Worm (Caenorhabditis elegans): ENCODE results near the gene fipr-11.

fipr-11 gene

DNA sequence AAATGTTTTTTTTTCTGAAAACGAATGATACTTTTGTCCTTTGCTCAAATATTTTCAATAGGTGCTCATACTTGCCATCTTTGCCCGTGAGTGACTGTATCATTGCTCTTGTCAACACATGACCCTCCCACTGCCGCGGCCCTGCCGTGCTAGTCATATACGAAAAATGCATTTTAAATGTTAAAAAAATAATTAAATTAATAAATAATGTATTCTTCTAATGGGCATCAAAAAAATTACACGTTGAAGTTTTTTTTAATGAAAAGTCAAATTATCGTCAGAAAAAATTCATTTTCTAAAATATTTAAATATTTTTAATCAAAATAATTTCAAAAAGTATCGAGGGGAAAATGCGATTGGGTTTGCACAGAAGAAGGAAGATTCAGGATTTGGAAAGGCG lies 16.5 kb upstream of the fipr-11 start, which contains the start of gene C50H2.7 (continued):
- no peak for TF ChIP-seq madf-8 (GFP tag; conservative IDR thresholded peaks at IDR 0.05)
- no peak for TF ChIP-seq egl-18 (GFP tag; IDR thresholded peaks at IDR 0.05)
- no peak for TF ChIP-seq dpff-1 (tag; optimal IDR thresholded peaks at IDR 0.05)
- TF ChIP-seq lin-26 (GFP tag; IDR thresholded peaks at IDR 0.05) = no peak
- TF ChIP-seq F33H1.4 (GFP tag; IDR thresholded peaks at IDR 0.05) = no peak
- TF ChIP-seq zfh-2 (GFP tag; conservative IDR thresholded peaks at IDR 0.05) = no peak

DNA sequence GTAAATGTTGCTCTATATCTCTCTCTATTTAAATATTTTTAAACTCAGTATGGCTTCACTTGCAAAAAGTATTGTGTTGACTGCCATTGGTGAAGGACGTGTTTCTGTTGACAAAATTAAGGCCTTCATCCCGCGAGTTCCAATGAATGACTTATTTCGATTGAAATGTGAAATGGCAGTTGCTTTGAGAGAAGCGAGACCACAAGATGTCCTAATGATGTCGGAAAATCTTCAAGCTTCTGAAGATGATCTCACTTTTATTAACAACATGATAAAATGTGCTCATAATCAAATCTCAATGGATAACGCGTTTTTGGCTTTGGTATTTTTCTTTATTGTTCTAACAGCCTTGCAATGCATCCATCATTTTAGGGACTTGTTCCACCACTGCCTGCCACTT lies 15.3 kb upstream of the fipr-11 start, which contains the start of gene ceh-75:
Gene ceh-75, plus strand, starts transcription at position 50 of the 400 bp plus-strand sequence.
- TF ChIP-seq tbp1 (GFP tag; optimal IDR thresholded peaks at IDR 0.05) = no peak
- TF ChIP-seq pha-4 (tag; optimal IDR thresholded peaks at IDR 0.05) = no peak
- TF ChIP-seq mel-28 (tag; optimal IDR thresholded peaks at IDR 0.05; ENCODE audit: borderline replicate concordance) = no peak
- TF ChIP-seq B0261.1 (tag; optimal IDR thresholded peaks at IDR 0.05) = no peak
- no peak for TF ChIP-seq akir-1 (GFP tag; optimal IDR thresholded peaks at IDR 0.05)
- no peak for TF ChIP-seq snpc-4 (GFP tag; optimal IDR thresholded peaks at IDR 0.05)
- no peak for TF ChIP-seq snpc-4 (tag; optimal IDR thresholded peaks at IDR 0.05)
- TF ChIP-seq pbrm-1 (GFP tag; IDR thresholded peaks at IDR 0.05) = no peak
- TF ChIP-seq F52B5.7 (tag; optimal IDR thresholded peaks at IDR 0.05) = no peak
- TF ChIP-seq hlh-26 (GFP tag; conservative IDR thresholded peaks at IDR 0.05) = no peak
- TF ChIP-seq madf-6 (GFP tag; IDR thresholded peaks at IDR 0.05) = no peak

DNA sequence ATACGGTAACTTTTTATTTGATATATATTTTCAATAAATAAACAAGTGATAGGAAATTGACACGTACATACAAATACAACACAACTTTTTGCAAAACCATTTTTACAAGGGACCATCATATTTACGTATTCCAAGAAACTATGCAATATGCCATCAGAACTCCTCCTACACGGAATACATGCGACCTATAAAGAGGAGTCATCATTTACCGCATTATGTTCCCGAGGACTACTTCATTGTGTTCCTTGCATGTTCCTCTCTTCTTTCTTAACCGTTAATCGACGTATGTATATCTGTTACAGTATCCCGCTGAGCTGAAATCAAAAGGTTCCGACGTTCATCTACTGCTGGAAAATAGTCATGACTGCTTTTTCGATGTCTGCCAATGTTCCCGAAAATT lies 12.4 kb upstream of the fipr-11 start, which contains the start of gene C50H2.5:
Gene C50H2.5, plus strand, starts transcription at position 301 of the 400 bp plus-strand sequence.
- no peak for TF ChIP-seq nfya-2 (GFP tag; IDR thresholded peaks at IDR 0.05)
- no peak for TF ChIP-seq ceh-79 (tag; optimal IDR thresholded peaks at IDR 0.05)
- no peak for TF ChIP-seq dox-1 (GFP tag; IDR thresholded peaks at IDR 0.05)
- TF ChIP-seq nhr-27 (tag; optimal IDR thresholded peaks at IDR 0.05) = no peak
- no peak for TF ChIP-seq snpc-3.4 (tag; optimal IDR thresholded peaks at IDR 0.05)
- TF ChIP-seq mcd-1 (GFP tag; IDR thresholded peaks at IDR 0.05) = no peak
- TF ChIP-seq atf-7 (tag; optimal IDR thresholded peaks at IDR 0.05) = no peak
- TF ChIP-seq lin-26 (GFP tag; IDR thresholded peaks at IDR 0.05) = no peak
- TF ChIP-seq F52B5.7 (tag; optimal IDR thresholded peaks at IDR 0.05) = no peak
- no peak for TF ChIP-seq Y53G8AR.9 (GFP tag; conservative IDR thresholded peaks at IDR 0.05)
- TF ChIP-seq lin-40 (tag; optimal IDR thresholded peaks at IDR 0.05) = no peak
- TF ChIP-seq F37B4.10 (GFP tag; IDR thresholded peaks at IDR 0.05) = no peak
- no peak for TF ChIP-seq unc-62 (GFP tag; optimal IDR thresholded peaks at IDR 0.05)
- no peak for TF ChIP-seq hsf-1 (GFP tag; IDR thresholded peaks at IDR 0.05)
- TF ChIP-seq nhr-80 (tag; optimal IDR thresholded peaks at IDR 0.05) = no peak

DNA sequence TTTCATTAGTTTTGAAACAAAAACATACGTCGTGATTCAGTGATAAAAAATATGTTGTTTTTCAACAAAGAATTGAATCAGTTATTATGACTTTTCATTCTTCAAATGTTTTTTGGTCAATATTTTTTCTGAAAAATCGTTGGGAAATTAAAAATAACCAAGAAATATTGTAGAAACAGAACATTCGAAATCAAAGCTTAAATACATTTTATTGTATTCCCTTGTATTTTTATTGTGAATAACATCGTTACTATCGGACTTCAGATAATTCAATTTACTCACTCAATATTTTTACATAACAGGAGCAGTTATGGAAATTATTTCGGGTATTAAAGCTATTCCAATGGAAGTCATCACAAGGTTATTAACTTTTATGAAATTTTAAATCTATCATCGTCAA lies 10.7 kb upstream of the fipr-11 start, which contains the start of gene C50H2.4:
Gene C50H2.4, plus strand, starts transcription at position 301 of the 400 bp plus-strand sequence.
- no peak for TF ChIP-seq rcor-1 (GFP tag; IDR thresholded peaks at IDR 0.05)
- TF ChIP-seq B0019.2 (GFP tag; conservative IDR thresholded peaks at IDR 0.05) = no peak
- TF ChIP-seq ets-4 (GFP tag; optimal IDR thresholded peaks at IDR 0.05) = no peak
- TF ChIP-seq Y79H2A.3 (GFP tag; conservative IDR thresholded peaks at IDR 0.05) = no peak
- TF ChIP-seq nfya-2 (GFP tag; IDR thresholded peaks at IDR 0.05) = no peak
- no peak for TF ChIP-seq F22D6.2 (tag; optimal IDR thresholded peaks at IDR 0.05)
- no peak for TF ChIP-seq F23B12.7 (tag; optimal IDR thresholded peaks at IDR 0.05; ENCODE audit: insufficient read depth)
- TF ChIP-seq ceh-27 (GFP tag; optimal IDR thresholded peaks at IDR 0.05) = no peak
- TF ChIP-seq unc-62 (GFP tag; optimal IDR thresholded peaks at IDR 0.05) = no peak
- no peak for TF ChIP-seq ZK185.1 (tag; optimal IDR thresholded peaks at IDR 0.05; ENCODE audit: poor library complexity, severe bottlenecking)
- no peak for TF ChIP-seq tbp1 (GFP tag; optimal IDR thresholded peaks at IDR 0.05)
- TF ChIP-seq T07F8.4 (tag; optimal IDR thresholded peaks at IDR 0.05) = no peak
- no peak for TF ChIP-seq nfyb-1 (GFP tag; IDR thresholded peaks at IDR 0.05)
- TF ChIP-seq ceh-91 (GFP tag; IDR thresholded peaks at IDR 0.05) = no peak
- TF ChIP-seq snpc-3.4 (tag; optimal IDR thresholded peaks at IDR 0.05) = no peak

All from whole organism, young adult.